Fruit fly (Drosophila melanogaster) ovary, adult (tissue): ENCODE measurements around the gene inaF-A.

Experiments
- CG17801 ChIP-seq: fragments of 200-800 bp; optimal IDR thresholded peaks from 2 replicates; lab custom pipeline; 2019; ENCODE audit warnings: missing biosample characterization, mild to moderate bottlenecking, missing genetic modification characterization, moderate library complexity; ENCODE audit not compliant: partially characterized antibody

The inaF-A gene

dm6 chrX:11716731-11717326 lies 16.9 kb downstream of the inaF-A start, which contains the start of gene prtp:
TSS of gene prtp (plus strand) at chrX:11716756.
- TF ChIP-seq CG17801 (GFP tag; lab: Kevin White, UChicago): no peak

dm6 chrX:11715937-11716730 lies 17.6 kb downstream of the inaF-A start:
- TF ChIP-seq CG17801 (GFP tag; lab: Kevin White, UChicago): peak; percentile 96

dm6 chrX:11715263-11715659 lies 18.4 kb downstream of the inaF-A start, which contains the start of gene Amun:
TSS of gene Amun (minus strand) at chrX:11715565.
- TF ChIP-seq CG17801 (GFP tag; lab: Kevin White, UChicago): no peak

- peak; percentile 64 for TF ChIP-seq CG17801 (GFP tag; lab: Kevin White, UChicago)
These were observed 19.0 kb downstream of the inaF-A start for dm6 chrX:11714529-11715262.

- peak; percentile 41 for TF ChIP-seq CG17801 (GFP tag; lab: Kevin White, UChicago)
These were observed 19.7 kb downstream of the inaF-A start for dm6 chrX:11713808-11714528.

- peak; percentile 31 for TF ChIP-seq CG17801 (GFP tag; lab: Kevin White, UChicago)
These were observed 23.6 kb downstream of the inaF-A start, which contains the start of gene FucT6 for dm6 chrX:11709799-11710720. TSS of gene FucT6 (minus strand) at chrX:11709951.

dm6 chrX:11704929-11705612 lies 28.6 kb downstream of the inaF-A start, which contains the start of gene CG2444:
TSS of gene CG2444 (minus strand) at chrX:11705300.
- no peak for TF ChIP-seq CG17801 (GFP tag; lab: Kevin White, UChicago)

dm6 chrX:11700765-11701164 lies 32.9 kb downstream of the inaF-A start:
- TF ChIP-seq CG17801 (GFP tag; lab: Kevin White, UChicago): no peak

dm6 chrX:11695883-11696211 lies 37.8 kb downstream of the inaF-A start:
- peak; percentile 9 for TF ChIP-seq CG17801 (GFP tag; lab: Kevin White, UChicago)

dm6 chrX:11694959-11695882 lies 38.5 kb downstream of the inaF-A start, which contains the start of gene PhKgamma:
TSS of gene PhKgamma (plus strand) at chrX:11695137.
- no peak for TF ChIP-seq CG17801 (GFP tag; lab: Kevin White, UChicago)

dm6 chrX:11689669-11690068 lies 44.0 kb downstream of the inaF-A start:
- TF ChIP-seq CG17801 (GFP tag; lab: Kevin White, UChicago): no peak
